Worm (Caenorhabditis elegans): Measurements from ENCODE around the gene fbxb-107.

DNA sequence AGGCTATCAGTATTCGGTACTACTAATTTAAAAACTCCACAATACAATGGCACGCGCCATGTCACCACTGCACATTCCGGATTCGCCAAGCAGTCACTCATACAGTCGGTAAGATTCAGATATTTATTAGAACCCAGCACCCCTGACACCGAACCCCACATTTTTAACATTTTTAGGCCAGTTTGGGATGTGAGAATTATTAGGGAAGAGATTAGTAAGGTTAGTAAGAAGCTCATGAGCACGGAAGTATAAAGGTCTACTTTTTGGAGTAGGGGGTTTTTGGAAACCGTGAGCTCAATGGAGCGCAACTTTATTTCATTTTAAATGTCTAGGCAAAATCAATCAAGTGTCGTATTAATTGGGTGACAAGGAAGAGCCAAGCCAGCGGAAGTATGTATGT is 618 bp upstream of the fbxb-107 start, which contains the start of gene F29A7.8:
- TF ChIP-seq ama-1 (optimal IDR thresholded peaks at IDR 0.05) (no peak), unc-39 (tag; optimal IDR thresholded peaks at IDR 0.05) (no peak), jun-1 (tag; optimal IDR thresholded peaks at IDR 0.05) (no peak), pqm-1 (tag; optimal IDR thresholded peaks at IDR 0.05) (no peak), nhr-77 (tag; optimal IDR thresholded peaks at IDR 0.05) (no peak), lsy-2 (tag; optimal IDR thresholded peaks at IDR 0.05) (no peak), zip-11 (GFP tag; IDR thresholded peaks at IDR 0.05) (no peak), lin-39 (tag; optimal IDR thresholded peaks at IDR 0.05) (no peak), skn-1 (tag; optimal IDR thresholded peaks at IDR 0.05) (no peak), nhr-102 (tag; optimal IDR thresholded peaks at IDR 0.05) (no peak)
